Worm (Caenorhabditis elegans) whole organism, L3 larva: Measurements from ENCODE around the gene C28H8.5.
A peak's percentile ranks its signal among the peaks of the same experiment; 100 is the strongest.

ENCODE experiments used
- R02D3.7 ChIP-seq: fragments of 150-350 bp; optimal IDR thresholded peaks from 2 replicates; lab custom pipeline; 2014; ENCODE audit warnings: missing biosample characterization, missing genetic modification characterization
- ZK546.5 ChIP-seq: sonication (generic microtip); optimal IDR thresholded peaks from 2 replicates; lab custom pipeline; 2017; ENCODE audit warnings: missing biosample characterization, missing genetic modification characterization
- aly-2 ChIP-seq: fragments of 150-350 bp; optimal IDR thresholded peaks from 2 replicates; lab custom pipeline; 2014; ENCODE audit warnings: missing biosample characterization, missing genetic modification characterization
- ama-1 ChIP-seq: fragments of 150-350 bp; optimal IDR thresholded peaks from 2 replicates; lab custom pipeline; 2018
- ceh-16 ChIP-seq: sonication (generic microtip); optimal IDR thresholded peaks from 2 replicates; lab custom pipeline; 2017; ENCODE audit warnings: missing biosample characterization, missing genetic modification characterization
- ceh-28 ChIP-seq: fragments of 150-350 bp; optimal IDR thresholded peaks from 2 replicates; lab custom pipeline; 2014; ENCODE audit warnings: missing biosample characterization, missing genetic modification reagents, missing genetic modification characterization
- ceh-82 ChIP-seq: fragments of 150-350 bp; optimal IDR thresholded peaks from 2 replicates; lab custom pipeline; 2014; ENCODE audit warnings: missing biosample characterization, missing genetic modification characterization
- ceh-9 ChIP-seq: sonication (generic microtip); optimal IDR thresholded peaks from 2 replicates; lab custom pipeline; 2018; ENCODE audit warnings: missing biosample characterization, missing genetic modification characterization
- daf-12 ChIP-seq: fragments of 150-350 bp; optimal IDR thresholded peaks from 2 replicates; lab custom pipeline; 2014; ENCODE audit warnings: missing biosample characterization, missing genetic modification reagents, missing genetic modification characterization
- egl-27 ChIP-seq: sonication (generic microtip); optimal IDR thresholded peaks from 4 replicates; lab custom pipeline; 2017; ENCODE audit warnings: missing biosample characterization, missing genetic modification reagents, missing genetic modification characterization
- egl-5 ChIP-seq: fragments of 150-350 bp; optimal IDR thresholded peaks from 2 replicates; lab custom pipeline; 2017; ENCODE audit warnings: missing biosample characterization, missing genetic modification reagents, missing genetic modification characterization, inconsistent platforms
- elt-1 ChIP-seq: fragments of 150-350 bp; optimal IDR thresholded peaks from 2 replicates; lab custom pipeline; 2014; ENCODE audit warnings: missing biosample characterization, missing genetic modification characterization
- elt-2 ChIP-seq: sonication (generic microtip); optimal IDR thresholded peaks from 2 replicates; lab custom pipeline; 2016; ENCODE audit warnings: missing genetic modification reagents, mild to moderate bottlenecking, missing genetic modification characterization, missing compliant biosample characterization
- elt-3 ChIP-seq, 3 experiments: fragments of 150-350 bp in 1 of 3; sonication (generic microtip) in 2 of 3; optimal IDR thresholded peaks; 2 replicates in 2 of 3; 4 replicates in 1 of 3; lab custom pipeline; 2014 to 2017; ENCODE audit warnings: missing biosample characterization in 3 of 3, missing genetic modification characterization in 3 of 3
- eor-1 ChIP-seq, 2 experiments: fragments of 150-350 bp; optimal IDR thresholded peaks; 2 replicates each; lab custom pipeline; 2014 to 2018; ENCODE audit warnings: missing biosample characterization in 2 of 2, missing genetic modification characterization in 2 of 2
- fkh-10 ChIP-seq: sonication (generic microtip); optimal IDR thresholded peaks from 2 replicates; lab custom pipeline; 2017; ENCODE audit warnings: missing biosample characterization, missing genetic modification reagents, missing genetic modification characterization
- fkh-2 ChIP-seq: fragments of 150-350 bp; optimal IDR thresholded peaks from 2 replicates; lab custom pipeline; 2014; ENCODE audit warnings: missing biosample characterization, missing genetic modification reagents, missing genetic modification characterization
- fos-1 ChIP-seq: fragments of 150-350 bp; optimal IDR thresholded peaks from 2 replicates; lab custom pipeline; 2014; ENCODE audit warnings: missing biosample characterization, missing genetic modification characterization
- hmg-11 ChIP-seq: sonication (generic microtip); optimal IDR thresholded peaks from 2 replicates; lab custom pipeline; 2016; ENCODE audit warnings: missing genetic modification characterization, missing compliant biosample characterization
- jun-1 ChIP-seq: fragments of 150-350 bp; optimal IDR thresholded peaks from 2 replicates; lab custom pipeline; 2014; ENCODE audit warnings: missing biosample characterization, missing genetic modification reagents, missing genetic modification characterization
- lin-15B ChIP-seq: fragments of 150-350 bp; optimal IDR thresholded peaks from 2 replicates; lab custom pipeline; 2014; ENCODE audit warnings: missing biosample characterization, missing genetic modification characterization
- lin-39 ChIP-seq: fragments of 150-350 bp; optimal IDR thresholded peaks from 2 replicates; lab custom pipeline; 2018; ENCODE audit warnings: missing biosample characterization, missing genetic modification reagents, missing genetic modification characterization
- lsy-12 ChIP-seq: sonication (generic microtip); optimal IDR thresholded peaks from 2 replicates; lab custom pipeline; 2016; ENCODE audit warnings: mild to moderate bottlenecking, missing genetic modification characterization, missing compliant biosample characterization
- mdl-1 ChIP-seq: fragments of 150-350 bp; optimal IDR thresholded peaks from 2 replicates; lab custom pipeline; 2014; ENCODE audit warnings: missing biosample characterization, missing genetic modification characterization
- mml-1 ChIP-seq: fragments of 150-350 bp; sonication (generic microtip); optimal IDR thresholded peaks from 3 replicates; lab custom pipeline; 2014; ENCODE audit warnings: missing biosample characterization, missing genetic modification characterization
- nfya-1 ChIP-seq: sonication (generic microtip); optimal IDR thresholded peaks from 2 replicates; lab custom pipeline; 2017; ENCODE audit warnings: missing genetic modification characterization, mild to moderate bottlenecking, missing compliant biosample characterization, antibody characterized with exemption, moderate library complexity; ENCODE audit not compliant: insufficient read depth
- nhr-11 ChIP-seq: fragments of 150-350 bp; optimal IDR thresholded peaks from 2 replicates; lab custom pipeline; 2014; ENCODE audit warnings: missing biosample characterization, missing genetic modification characterization
- nhr-12 ChIP-seq: fragments of 150-350 bp; optimal IDR thresholded peaks from 2 replicates; lab custom pipeline; 2014; ENCODE audit warnings: missing biosample characterization, missing genetic modification characterization
- nhr-23 ChIP-seq: fragments of 150-350 bp; optimal IDR thresholded peaks from 2 replicates; lab custom pipeline; 2014; ENCODE audit warnings: missing biosample characterization, missing genetic modification reagents, missing genetic modification characterization
- nhr-237 ChIP-seq: fragments of 150-350 bp; optimal IDR thresholded peaks from 2 replicates; lab custom pipeline; 2014; ENCODE audit warnings: missing biosample characterization, missing genetic modification characterization
- nhr-25 ChIP-seq: sonication (generic microtip); optimal IDR thresholded peaks from 2 replicates; lab custom pipeline; 2017; ENCODE audit warnings: missing biosample characterization, missing genetic modification characterization
- nhr-28 ChIP-seq: fragments of 150-350 bp; optimal IDR thresholded peaks from 2 replicates; lab custom pipeline; 2014; ENCODE audit warnings: missing biosample characterization, missing genetic modification characterization
- nhr-43 ChIP-seq: sonication (generic microtip); optimal IDR thresholded peaks from 2 replicates; lab custom pipeline; 2016; ENCODE audit warnings: mild to moderate bottlenecking, missing genetic modification characterization, missing compliant biosample characterization; ENCODE audit not compliant: poor library complexity, severe bottlenecking
- nhr-67 ChIP-seq: fragments of 150-350 bp; optimal IDR thresholded peaks from 2 replicates; lab custom pipeline; 2014; ENCODE audit warnings: missing biosample characterization, missing genetic modification characterization
- nhr-76 ChIP-seq: fragments of 150-350 bp; sonication (generic microtip); optimal IDR thresholded peaks from 5 replicates; lab custom pipeline; 2014; ENCODE audit warnings: missing biosample characterization, missing genetic modification characterization
- nhr-77 ChIP-seq: fragments of 150-350 bp; optimal IDR thresholded peaks from 2 replicates; lab custom pipeline; 2014; ENCODE audit warnings: missing biosample characterization, missing genetic modification characterization
- pha-4 ChIP-seq: fragments of 150-350 bp; optimal IDR thresholded peaks from 2 replicates; lab custom pipeline; 2014; ENCODE audit warnings: missing biosample characterization, missing genetic modification reagents, missing genetic modification characterization
- pqm-1 ChIP-seq: fragments of 150-350 bp; optimal IDR thresholded peaks from 2 replicates; lab custom pipeline; 2017; ENCODE audit warnings: missing biosample characterization, missing genetic modification characterization, inconsistent platforms
- sea-2 ChIP-seq: fragments of 150-350 bp; sonication (generic microtip); optimal IDR thresholded peaks from 4 replicates; lab custom pipeline; 2014; ENCODE audit warnings: missing biosample characterization, missing genetic modification reagents, missing genetic modification characterization
- skn-1 ChIP-seq: fragments of 150-350 bp; optimal IDR thresholded peaks from 2 replicates; lab custom pipeline; 2014; ENCODE audit warnings: missing biosample characterization, missing genetic modification characterization
- snpc-4 ChIP-seq: fragments of 150-350 bp; optimal IDR thresholded peaks from 2 replicates; lab custom pipeline; 2014; ENCODE audit warnings: missing biosample characterization, missing genetic modification characterization
- tbx-2 ChIP-seq: sonication (generic microtip); optimal IDR thresholded peaks from 2 replicates; lab custom pipeline; 2016; ENCODE audit warnings: mild to moderate bottlenecking, missing genetic modification characterization, missing compliant biosample characterization
- unc-39 ChIP-seq: sonication (generic microtip); optimal IDR thresholded peaks from 4 replicates; lab custom pipeline; 2017; ENCODE audit warnings: missing biosample characterization, missing genetic modification characterization
- unc-62 ChIP-seq: fragments of 150-350 bp; sonication (generic microtip); optimal IDR thresholded peaks from 4 replicates; lab custom pipeline; 2014; ENCODE audit warnings: missing biosample characterization, missing genetic modification reagents, missing genetic modification characterization
- zag-1 ChIP-seq: fragments of 150-350 bp; optimal IDR thresholded peaks from 2 replicates; lab custom pipeline; 2014; ENCODE audit warnings: missing biosample characterization, missing genetic modification characterization
- ztf-11 ChIP-seq: fragments of 150-350 bp; optimal IDR thresholded peaks from 2 replicates; lab custom pipeline; 2014; ENCODE audit warnings: missing biosample characterization, missing genetic modification characterization
- ztf-4 ChIP-seq: fragments of 150-350 bp; optimal IDR thresholded peaks from 2 replicates; lab custom pipeline; 2014; ENCODE audit warnings: missing biosample characterization, missing genetic modification characterization

C28H8.5 gene

DNA sequence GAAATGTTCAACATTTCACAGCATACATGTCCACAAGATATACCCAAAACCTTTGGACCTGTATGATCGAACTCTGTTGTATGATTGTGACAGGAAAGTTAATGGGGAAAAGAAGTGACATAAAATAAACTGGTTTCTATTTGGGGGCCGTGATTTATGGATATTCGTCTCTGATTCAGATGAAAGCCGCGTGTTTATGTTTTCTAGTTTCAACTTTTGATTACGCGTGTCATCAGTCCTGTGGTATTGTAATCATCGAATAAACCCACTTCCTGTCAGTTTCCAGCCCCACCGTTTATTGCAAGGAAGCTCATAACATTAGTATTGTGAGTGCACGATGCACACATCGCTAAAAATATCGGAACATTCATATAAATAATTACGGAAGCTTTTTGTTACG, 38.1 kb downstream of the C28H8.5 start:
- TF ChIP-seq nhr-43 (tag; lab: Kevin White, UChicago) = peak; percentile 68
- TF ChIP-seq aly-2 (tag; lab: Kevin White, UChicago) = no peak
- no peak for TF ChIP-seq tbx-2 (tag; lab: Kevin White, UChicago)
- no peak for TF ChIP-seq ceh-16 (tag; lab: Kevin White, UChicago)
- TF ChIP-seq lin-39 (tag; lab: Kevin White, UChicago) = no peak
- no peak for TF ChIP-seq unc-39 (tag; lab: Kevin White, UChicago)
- no peak for TF ChIP-seq pha-4
- TF ChIP-seq nhr-25 (tag; lab: Kevin White, UChicago) = peak; percentile 74
- TF ChIP-seq fkh-2 (tag; lab: Kevin White, UChicago) = no peak
- no peak for TF ChIP-seq ama-1 (lab: Kevin White, UChicago)
- TF ChIP-seq nhr-23 (tag; lab: Kevin White, UChicago) = peak; percentile 74
- no peak for TF ChIP-seq ZK546.5 (tag; lab: Kevin White, UChicago)
- no peak for TF ChIP-seq ceh-28 (tag; lab: Kevin White, UChicago)
- no peak for TF ChIP-seq fkh-10 (GFP tag; lab: Kevin White, UChicago)
- TF ChIP-seq ceh-9 = no peak
- no peak for TF ChIP-seq hmg-11 (tag; lab: Kevin White, UChicago)
- TF ChIP-seq R02D3.7 = no peak

DNA sequence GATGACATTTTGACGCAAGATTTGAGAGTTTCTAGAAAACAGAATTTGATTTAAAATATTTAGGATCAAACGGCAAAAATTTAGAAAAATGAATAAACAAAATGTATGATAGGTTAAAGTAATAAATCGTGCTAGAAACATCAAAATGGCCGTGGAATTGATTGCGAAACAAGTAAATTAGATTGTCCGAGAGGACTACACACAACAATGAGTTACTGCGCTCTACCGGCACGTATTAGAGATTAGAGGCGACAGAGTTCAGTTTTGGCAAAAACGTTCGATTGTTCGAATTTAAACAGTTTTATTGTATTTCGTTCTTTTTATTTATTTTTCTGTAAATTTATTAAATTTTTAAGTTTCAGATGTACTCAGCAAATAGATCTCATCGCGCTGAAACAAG, 41.6 kb downstream of the C28H8.5 start, which contains the start of the genes dnc-2 and bcl-7:
TSS of gene dnc-2 (minus strand) at position 33 of the 400 bp plus-strand sequence.
TSS of gene bcl-7 (plus strand) at position 363 of the 400 bp plus-strand sequence.
- TF ChIP-seq elt-3 (tag; optimal IDR thresholded peaks at IDR 0.05; lab: Kevin White, UChicago) (no peak), egl-27 (tag; lab: Kevin White, UChicago) (no peak), nhr-23 (tag; lab: Kevin White, UChicago) (peak; percentile 59), ceh-82 (tag; lab: Kevin White, UChicago) (no peak), tbx-2 (tag; lab: Kevin White, UChicago) (no peak), sea-2 (GFP tag; lab: Kevin White, UChicago) (no peak), unc-39 (tag; lab: Kevin White, UChicago) (no peak), ceh-28 (tag; lab: Kevin White, UChicago) (no peak), ztf-11 (tag; lab: Kevin White, UChicago) (no peak), unc-62 (GFP tag; lab: Kevin White, UChicago) (no peak), ama-1 (lab: Kevin White, UChicago) (no peak), fkh-10 (GFP tag; lab: Kevin White, UChicago) (no peak), nhr-67 (tag; lab: Kevin White, UChicago) (no peak), nhr-237 (tag; lab: Kevin White, UChicago) (no peak), lin-15B (tag; lab: Kevin White, UChicago) (peak; percentile 82), elt-2 (tag; lab: Kevin White, UChicago) (peak; percentile 16), daf-12 (tag; lab: Kevin White, UChicago) (no peak), lsy-12 (tag; lab: Kevin White, UChicago) (no peak), R02D3.7 (no peak), nhr-25 (tag; lab: Kevin White, UChicago) (peak; percentile 49), nfya-1 (tag; lab: Kevin White, UChicago) (peak; percentile 64), fos-1 (tag; lab: Kevin White, UChicago) (no peak), ZK546.5 (tag; lab: Kevin White, UChicago) (no peak), nhr-43 (tag; lab: Kevin White, UChicago) (peak; percentile 37), jun-1 (tag; lab: Kevin White, UChicago) (no peak), nhr-76 (tag; lab: Kevin White, UChicago) (no peak), eor-1 (tag; optimal IDR thresholded peaks at IDR 0.05; lab: Kevin White, UChicago) (no peak), elt-1 (no peak), skn-1 (tag; lab: Kevin White, UChicago) (no peak), fkh-2 (tag; lab: Kevin White, UChicago) (no peak), aly-2 (tag; lab: Kevin White, UChicago) (no peak), snpc-4 (peak; percentile 22), lin-39 (tag; lab: Kevin White, UChicago) (peak; percentile 65), nhr-12 (no peak), zag-1 (tag; lab: Kevin White, UChicago) (no peak), pqm-1 (tag; lab: Kevin White, UChicago) (peak; percentile 21), ceh-16 (tag; lab: Kevin White, UChicago) (no peak), egl-5 (tag; lab: Kevin White, UChicago) (no peak), mml-1 (tag; lab: Kevin White, UChicago) (no peak), ztf-4 (tag; lab: Kevin White, UChicago) (no peak), mdl-1 (tag; lab: Kevin White, UChicago) (no peak), nhr-77 (tag; lab: Kevin White, UChicago) (no peak), ceh-9 (no peak), pha-4 (peak; percentile 82), nhr-28 (tag; lab: Kevin White, UChicago) (no peak), nhr-11 (tag; lab: Kevin White, UChicago) (no peak), hmg-11 (tag; lab: Kevin White, UChicago) (peak; percentile 62)
